Worm (Caenorhabditis elegans) whole organism, midembryonic: ENCODE results near the gene che-6.

Experiments used
- T22C8.4 ChIP-seq: fragments of 200-800 bp; sonication (Bioruptor generic); IDR thresholded peaks from 2 replicates; pipeline ENCODE4 v1.3.6; 2022; ENCODE audit warnings: missing genetic modification characterization, missing compliant biosample characterization
- med-1 ChIP-seq: sonication (generic microtip); optimal IDR thresholded peaks from 2 replicates; lab custom pipeline; 2017; ENCODE audit warnings: missing genetic modification characterization, mild to moderate bottlenecking, missing compliant biosample characterization, antibody characterized with exemption, missing genetic modification reagents; ENCODE audit not compliant: insufficient read depth
- ref-1 ChIP-seq: fragments of 200-800 bp; sonication (Bioruptor generic); conservative IDR thresholded peaks from 2 replicates; pipeline ENCODE4 v1.3.6; 2022; ENCODE audit warnings: missing genetic modification reagents, missing genetic modification characterization, missing compliant biosample characterization
- tab-1 ChIP-seq: fragments of 200-800 bp; sonication (Bioruptor generic); IDR thresholded peaks from 2 replicates; pipeline ENCODE4 v1.3.6; 2022; ENCODE audit warnings: missing genetic modification characterization, missing compliant biosample characterization

- TF ChIP-seq med-1 (GFP tag; lab: Kevin White, UChicago) (no peak), ref-1 (GFP tag; lab: Robert Waterston, UW) (no peak), T22C8.4 (GFP tag; lab: Robert Waterston, UW) (no peak), tab-1 (GFP tag; lab: Robert Waterston, UW) (no peak)
Observed at ce11 chrIV:2065895-2066294, 45.3 kb downstream of the che-6 start, which contains the start of gene arrd-26.
